Fruit fly (Drosophila melanogaster) whole organism, embryonic: Measurements from ENCODE around the gene WASp.
A peak's percentile ranks its signal among the peaks of the same experiment; 100 is the strongest.

ENCODE experiments used
- CG10147 ChIP-seq: fragments of 200-800 bp; sonication (Bioruptor generic); optimal IDR thresholded peaks from 2 replicates; lab custom pipeline; 2019; ENCODE audit warnings: missing biosample characterization, mild to moderate bottlenecking, missing genetic modification characterization, moderate library complexity
- CG11723 ChIP-seq: fragments of 200-800 bp; sonication (Bioruptor generic); optimal IDR thresholded peaks from 2 replicates; lab custom pipeline; 2017; ENCODE audit warnings: missing biosample characterization, mild to moderate bottlenecking, missing genetic modification characterization
- CG12299 ChIP-seq: fragments of 200-800 bp; sonication (Bioruptor generic); optimal IDR thresholded peaks from 2 replicates; lab custom pipeline; 2018; ENCODE audit warnings: missing biosample characterization, mild to moderate bottlenecking, missing genetic modification characterization
- CG12391 ChIP-seq: fragments of 200-800 bp; sonication (Bioruptor generic); optimal IDR thresholded peaks from 3 replicates; lab custom pipeline; 2018; ENCODE audit warnings: missing biosample characterization, mild to moderate bottlenecking, missing genetic modification characterization, moderate library complexity
- CG15269 ChIP-seq: fragments of 200-800 bp; sonication (Bioruptor generic); optimal IDR thresholded peaks from 2 replicates; lab custom pipeline; 2018; ENCODE audit warnings: missing biosample characterization, mild to moderate bottlenecking, missing genetic modification characterization, moderate library complexity
- CG16813 ChIP-seq: fragments of 200-800 bp; sonication (Bioruptor generic); IDR thresholded peaks from 3 replicates; pipeline ENCODE4 v1.3.6; 2022; ENCODE audit warnings: missing biosample characterization, missing genetic modification characterization; ENCODE audit not compliant: partially characterized antibody
- CG17328 ChIP-seq: fragments of 200-800 bp; sonication (Bioruptor generic); IDR thresholded peaks from 2 replicates; pipeline ENCODE4 v1.3.6; 2022; ENCODE audit warnings: missing biosample characterization, missing genetic modification characterization
- CG5180 ChIP-seq: fragments of 200-800 bp; sonication (Bioruptor generic); optimal IDR thresholded peaks from 3 replicates; lab custom pipeline; 2017; ENCODE audit warnings: missing biosample characterization, missing genetic modification characterization, mild to moderate bottlenecking, moderate library complexity, missing genetic modification reagents
- CG7963 ChIP-seq: fragments of 200-800 bp; sonication (Bioruptor generic); IDR thresholded peaks from 3 replicates; pipeline ENCODE4 v1.3.6; 2022; ENCODE audit warnings: missing biosample characterization, missing genetic modification characterization; ENCODE audit not compliant: partially characterized antibody
- CTCF ChIP-seq: fragments of 200-800 bp; sonication (Bioruptor generic); optimal IDR thresholded peaks from 2 replicates; lab custom pipeline; 2017; ENCODE audit warnings: missing biosample characterization, mild to moderate bottlenecking, missing genetic modification characterization, moderate library complexity
- D ChIP-seq, 2 experiments: fragments of 200-800 bp in 1 of 2; fragments of >200 bp in 1 of 2; sonication (Bioruptor generic) in 1 of 2; optimal IDR thresholded peaks; 2 replicates in 1 of 2; 3 replicates in 1 of 2; lab custom pipeline; 2017; ENCODE audit warnings: mild to moderate bottlenecking in 1 of 2, missing biosample characterization in 1 of 2, missing genetic modification characterization in 1 of 2, missing genetic modification reagents in 1 of 2
- Dref ChIP-seq: fragments of 200-800 bp; sonication (Bioruptor generic); IDR thresholded peaks from 2 replicates; pipeline ENCODE4 v1.3.6; 2022; ENCODE audit warnings: missing biosample characterization, missing genetic modification characterization
- H15 ChIP-seq: fragments of 200-800 bp; sonication (Bioruptor generic); IDR thresholded peaks from 3 replicates; pipeline ENCODE4 v1.3.6; 2022; ENCODE audit warnings: missing biosample characterization, missing genetic modification characterization
- Hsf ChIP-seq: fragments of 200-800 bp; sonication (Bioruptor generic); optimal IDR thresholded peaks from 3 replicates; lab custom pipeline; 2016; ENCODE audit warnings: missing biosample characterization, missing genetic modification characterization
- Max ChIP-seq: fragments of 200-800 bp; sonication (Bioruptor generic); optimal IDR thresholded peaks from 2 replicates; lab custom pipeline; 2016; ENCODE audit warnings: missing biosample characterization, mild to moderate bottlenecking, missing genetic modification characterization
- Myb ChIP-seq: fragments of 200-800 bp; sonication (Bioruptor generic); optimal IDR thresholded peaks from 2 replicates; lab custom pipeline; 2016; ENCODE audit warnings: missing biosample characterization, missing genetic modification characterization
- Opbp ChIP-seq: fragments of 200-800 bp; sonication (Bioruptor generic); IDR thresholded peaks from 3 replicates; pipeline ENCODE4 v1.3.6; 2022; ENCODE audit warnings: missing biosample characterization, missing genetic modification characterization; ENCODE audit not compliant: partially characterized antibody
- Pdp1 ChIP-seq, 2 experiments: fragments of 200-800 bp; sonication (Bioruptor generic); optimal IDR thresholded peaks; 3 replicates each; lab custom pipeline; 2016; ENCODE audit warnings: missing biosample characterization in 2 of 2, missing genetic modification characterization in 2 of 2, mild to moderate bottlenecking in 1 of 2, moderate library complexity in 1 of 2
- Sox102F ChIP-seq: fragments of 200-800 bp; sonication (Bioruptor generic); optimal IDR thresholded peaks from 2 replicates; lab custom pipeline; 2018; ENCODE audit warnings: missing biosample characterization, mild to moderate bottlenecking, missing genetic modification characterization, moderate library complexity
- Spps ChIP-seq: fragments of 200-800 bp; sonication (Bioruptor generic); optimal IDR thresholded peaks from 2 replicates; lab custom pipeline; 2018; ENCODE audit warnings: missing biosample characterization, mild to moderate bottlenecking, missing genetic modification characterization
- Ssrp ChIP-seq: fragments of 200-800 bp; sonication (Bioruptor generic); optimal IDR thresholded peaks from 2 replicates; lab custom pipeline; 2018; ENCODE audit warnings: missing biosample characterization, mild to moderate bottlenecking, missing genetic modification characterization, moderate library complexity
- al ChIP-seq: fragments of 200-800 bp; sonication (Bioruptor generic); IDR thresholded peaks from 2 replicates; pipeline ENCODE4 v1.3.6; 2022; ENCODE audit warnings: missing biosample characterization, missing genetic modification characterization
- aop ChIP-seq: fragments of 200-800 bp; sonication (Bioruptor generic); IDR thresholded peaks from 2 replicates; pipeline ENCODE4 v1.3.6; 2022; ENCODE audit warnings: missing biosample characterization, missing genetic modification characterization
- bigmax ChIP-seq: fragments of 200-800 bp; sonication (Bioruptor generic); optimal IDR thresholded peaks from 2 replicates; lab custom pipeline; 2018; ENCODE audit warnings: missing biosample characterization, mild to moderate bottlenecking, missing genetic modification characterization
- cato ChIP-seq: fragments of 200-800 bp; sonication (Bioruptor generic); optimal IDR thresholded peaks from 2 replicates; lab custom pipeline; 2016; ENCODE audit warnings: missing biosample characterization, missing genetic modification characterization, borderline replicate concordance
- chm ChIP-seq: fragments of 200-800 bp; sonication (Bioruptor generic); IDR thresholded peaks from 2 replicates; pipeline ENCODE4 v1.3.6; 2022; ENCODE audit warnings: missing biosample characterization, missing genetic modification characterization
- dmrt11E ChIP-seq: fragments of 200-800 bp; sonication (Bioruptor generic); optimal IDR thresholded peaks from 3 replicates; lab custom pipeline; 2018; ENCODE audit warnings: missing biosample characterization, mild to moderate bottlenecking, missing genetic modification characterization, moderate library complexity
- fd102C ChIP-seq: fragments of 200-800 bp; sonication (Bioruptor generic); optimal IDR thresholded peaks from 2 replicates; lab custom pipeline; 2018; ENCODE audit warnings: missing biosample characterization, mild to moderate bottlenecking, missing genetic modification characterization, moderate library complexity
- fru ChIP-seq: fragments of >200 bp; optimal IDR thresholded peaks from 2 replicates; lab custom pipeline; 2017
- fu2 ChIP-seq: fragments of 200-800 bp; sonication (Bioruptor generic); optimal IDR thresholded peaks from 2 replicates; lab custom pipeline; 2016; ENCODE audit warnings: missing biosample characterization, missing genetic modification characterization
- gcm2 ChIP-seq: fragments of 200-800 bp; sonication (Bioruptor generic); optimal IDR thresholded peaks from 2 replicates; lab custom pipeline; 2016; ENCODE audit warnings: missing biosample characterization, missing genetic modification characterization
- hbn ChIP-seq: fragments of 200-800 bp; sonication (Bioruptor generic); IDR thresholded peaks from 2 replicates; pipeline ENCODE4 v1.3.6; 2022; ENCODE audit warnings: missing biosample characterization, missing genetic modification characterization; ENCODE audit not compliant: partially characterized antibody
- lbe ChIP-seq: fragments of 200-800 bp; sonication (Bioruptor generic); optimal IDR thresholded peaks from 2 replicates; lab custom pipeline; 2016; ENCODE audit warnings: missing biosample characterization, mild to moderate bottlenecking, missing genetic modification characterization
- nau ChIP-seq: fragments of 200-800 bp; sonication (Bioruptor generic); optimal IDR thresholded peaks from 3 replicates; lab custom pipeline; 2017; ENCODE audit warnings: missing biosample characterization, mild to moderate bottlenecking, missing genetic modification characterization, missing genetic modification reagents
- pan ChIP-seq, 4 experiments: fragments of >200 bp in 3 of 4; fragments of 200-800 bp in 1 of 4; sonication (Bioruptor generic) in 1 of 4; optimal IDR thresholded peaks in 3 of 4; IDR thresholded peaks in 1 of 4; 2 replicates each; pipeline versions ENCODE4 v1.3.6 to Lab custom; 2017 to 2022; ENCODE audit warnings: missing biosample characterization in 2 of 4, missing genetic modification characterization in 2 of 4, mixed read lengths in 1 of 4
- peb ChIP-seq: fragments of 200-800 bp; sonication (Bioruptor generic); IDR thresholded peaks from 2 replicates; pipeline ENCODE4 v1.3.6; 2022; ENCODE audit warnings: missing biosample characterization, missing genetic modification characterization
- pros ChIP-seq: fragments of 200-800 bp; sonication (Bioruptor generic); optimal IDR thresholded peaks from 3 replicates; lab custom pipeline; 2019; ENCODE audit warnings: missing biosample characterization, mild to moderate bottlenecking, missing genetic modification characterization, moderate library complexity
- rib ChIP-seq: fragments of 200-800 bp; sonication (Bioruptor generic); IDR thresholded peaks from 2 replicates; pipeline ENCODE4 v1.3.6; 2022; ENCODE audit warnings: missing biosample characterization, missing genetic modification characterization
- sens-2 ChIP-seq: fragments of 200-800 bp; sonication (Bioruptor generic); IDR thresholded peaks from 2 replicates; pipeline ENCODE4 v1.3.6; 2022; ENCODE audit warnings: missing biosample characterization, missing genetic modification characterization
- stc ChIP-seq: fragments of 200-800 bp; sonication (Bioruptor generic); IDR thresholded peaks from 2 replicates; pipeline ENCODE4 v1.3.6; 2022; ENCODE audit warnings: missing biosample characterization, missing genetic modification characterization
- sug ChIP-seq: fragments of 200-800 bp; optimal IDR thresholded peaks from 2 replicates; lab custom pipeline; 2019; ENCODE audit warnings: missing biosample characterization, mild to moderate bottlenecking, missing genetic modification characterization, moderate library complexity
- tap ChIP-seq: fragments of 200-800 bp; optimal IDR thresholded peaks from 3 replicates; lab custom pipeline; 2019; ENCODE audit warnings: missing biosample characterization, mild to moderate bottlenecking, missing genetic modification characterization, moderate library complexity
- ttk ChIP-seq: fragments of 200-800 bp; sonication (Bioruptor generic); IDR thresholded peaks from 2 replicates; pipeline ENCODE4 v2.1.2; 2022; ENCODE audit warnings: missing biosample characterization, missing genetic modification characterization
- unc-4 ChIP-seq: fragments of 200-800 bp; sonication (Bioruptor generic); IDR thresholded peaks from 2 replicates; pipeline ENCODE4 v1.3.6; 2022; ENCODE audit warnings: missing biosample characterization, missing genetic modification characterization; ENCODE audit not compliant: partially characterized antibody
- wdn ChIP-seq: fragments of 200-800 bp; sonication (Bioruptor generic); IDR thresholded peaks from 2 replicates; pipeline ENCODE4 v1.3.6; 2022; ENCODE audit warnings: missing biosample characterization, missing genetic modification characterization
- zfh1 ChIP-seq: fragments of 200-800 bp; sonication (Bioruptor generic); IDR thresholded peaks from 3 replicates; pipeline ENCODE4 v1.3.6; 2022; ENCODE audit warnings: missing biosample characterization, missing genetic modification characterization
- zfh2 ChIP-seq: fragments of 200-800 bp; sonication (Bioruptor generic); optimal IDR thresholded peaks from 2 replicates; lab custom pipeline; 2016; ENCODE audit warnings: missing biosample characterization, missing genetic modification characterization

WASp gene

DNA sequence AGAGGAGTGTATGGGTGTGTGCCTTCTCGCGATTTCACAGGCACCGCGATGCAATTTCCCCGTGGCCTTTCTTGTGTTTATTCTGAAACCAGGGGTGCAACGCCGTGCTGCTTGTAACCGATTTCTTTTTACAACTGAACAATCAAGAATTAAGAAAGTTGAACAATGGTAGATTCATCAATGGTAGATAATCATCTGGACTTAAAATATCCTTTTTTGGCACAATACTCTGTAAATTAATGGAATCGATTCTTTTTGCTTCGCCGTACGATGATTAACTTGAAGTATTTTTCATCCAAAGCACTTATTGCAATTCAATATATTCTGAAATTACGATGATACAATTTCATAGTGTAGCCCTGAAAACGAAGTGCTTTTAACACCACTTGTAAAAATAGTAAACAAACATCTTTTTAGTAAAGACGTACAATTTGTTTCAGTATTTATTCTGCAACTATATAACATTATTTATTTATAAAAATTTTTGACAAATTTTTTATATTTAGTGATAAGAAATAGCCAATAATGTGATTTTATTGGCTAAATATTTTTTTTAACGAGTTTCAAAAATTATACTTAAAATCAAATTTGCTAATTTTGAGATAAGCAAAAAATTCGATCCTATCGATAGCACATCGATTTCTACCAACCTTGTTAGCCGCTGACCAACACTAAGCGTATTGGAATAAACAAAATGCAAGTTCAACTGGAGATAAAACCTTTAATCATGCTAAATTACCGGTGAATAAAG is 12.1 kb downstream of the WASp start, which contains the start of the genes CG1523 and CG1647 (continued):
- TF ChIP-seq sug (tag; lab: Kevin White, UChicago) (peak; percentile 64), Spps (tag; lab: Kevin White, UChicago) (peak; percentile 46), cato (GFP tag; lab: Kevin White, UChicago) (peak; percentile 40), D (optimal IDR thresholded peaks at IDR 0.05; lab: Kevin White, UChicago) (no peak), D (GFP tag; optimal IDR thresholded peaks at IDR 0.05; lab: Kevin White, UChicago) (no peak), Sox102F (GFP tag; lab: Kevin White, UChicago) (no peak), nau (no peak), CG17328 (GFP tag; lab: Robert Waterston, UW) (peak; percentile 60; the same call in 1 of the 2 replicates), Max (GFP tag; lab: Kevin White, UChicago) (peak; percentile 43), sens-2 (no peak), CG12299 (tag; lab: Kevin White, UChicago) (peak; percentile 51), Dref (GFP tag; lab: Robert Waterston, UW) (peak; percentile 69), Myb (GFP tag; lab: Kevin White, UChicago) (peak; percentile 38), CG11723 (GFP tag; lab: Kevin White, UChicago) (no peak), bigmax (no peak), CG10147 (GFP tag; lab: Kevin White, UChicago) (no peak), CG5180 (GFP tag; lab: Kevin White, UChicago) (no peak), wdn (peak; percentile 38; the same call in 1 of the 2 replicates), peb (GFP tag; lab: Robert Waterston, UW) (0 out of 2 replicates have a peak, but pooled peaks have one; percentile 7), chm (no peak), al (GFP tag; lab: Robert Waterston, UW) (peak; percentile 25; the same call in 1 of the 2 replicates), fd102C (GFP tag; lab: Kevin White, UChicago) (no peak), Opbp (GFP tag; lab: Robert Waterston, UW) (peak; percentile 60; the same call in 1 of the 3 replicates), pan (optimal IDR thresholded peaks at IDR 0.05; lab: Kevin White, UChicago) (no peak), pan (GFP tag; optimal IDR thresholded peaks at IDR 0.05 in 1 of 2, IDR thresholded peaks at IDR 0.05 in 1 of 2) (peak in 1 of 2 experiments; percentile 40), Ssrp (tag; lab: Kevin White, UChicago) (peak; percentile 61), CG7963 (peak; percentile 18; the same call in 1 of the 3 replicates), tap (no peak), dmrt11E (tag; lab: Kevin White, UChicago) (peak; percentile 75), zfh2 (GFP tag; lab: Kevin White, UChicago) (peak; percentile 55), aop (GFP tag; lab: Robert Waterston, UW) (no peak), CG15269 (tag; lab: Kevin White, UChicago) (no peak), rib (peak; percentile 16; the same call in 1 of the 2 replicates), lbe (no peak), hbn (no peak), CTCF (GFP tag; lab: Kevin White, UChicago) (no peak), CG16813 (GFP tag; lab: Robert Waterston, UW) (peak; percentile 45), H15 (0 out of 3 replicates have a peak, but pooled peaks have one; percentile 20), Hsf (peak; percentile 72), fru (lab: Kevin White, UChicago) (no peak), fu2 (peak; percentile 70), Pdp1 (GFP tag; optimal IDR thresholded peaks at IDR 0.05; lab: Kevin White, UChicago) (peak in 1 of 2 experiments; percentile 49), zfh1 (GFP tag; lab: Robert Waterston, UW) (peak; percentile 45; the same call in 1 of the 3 replicates), stc (GFP tag; lab: Robert Waterston, UW) (no peak), gcm2 (no peak), pros (peak; percentile 2), ttk (GFP tag; lab: Robert Waterston, UW) (peak; percentile 53; the same call in 1 of the 2 replicates), CG12391 (tag; lab: Kevin White, UChicago) (peak; percentile 77), unc-4 (peak; percentile 55; the same call in 1 of the 2 replicates)
